Fruit fly (Drosophila melanogaster): ENCODE measurements around the gene AP-2sigma.

The AP-2sigma gene

DNA sequence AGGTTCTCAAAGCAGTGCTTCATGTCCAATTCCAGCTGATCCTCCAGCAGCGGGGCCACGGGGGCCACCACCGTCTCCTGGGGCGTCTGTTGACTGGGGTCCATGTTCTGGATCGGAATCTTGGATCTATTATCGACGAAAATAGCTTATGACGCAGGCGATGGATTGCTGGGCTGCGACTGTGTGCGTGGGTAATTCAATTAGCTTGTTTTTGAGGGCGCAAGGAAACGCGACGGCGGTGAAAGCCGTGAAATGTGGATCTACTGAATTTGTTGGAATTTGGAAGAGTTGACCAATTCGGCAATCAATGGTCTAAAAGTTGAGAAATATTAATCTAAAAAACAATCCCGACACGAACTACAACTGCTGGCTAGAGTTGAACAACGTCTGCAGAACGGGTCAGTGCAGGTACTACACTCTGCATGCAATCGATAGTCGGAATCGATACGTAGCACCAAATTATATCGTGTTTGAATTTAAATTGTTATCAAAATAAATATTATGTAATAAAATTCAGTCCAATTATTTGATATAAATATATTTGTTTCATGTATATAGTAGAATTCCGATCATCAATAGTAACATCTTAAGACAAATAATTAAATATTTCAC, 3.7 kb upstream of the AP-2sigma start, which contains the start of gene CG3308 (continued):
- TF ChIP-seq emc (GFP tag; optimal IDR thresholded peaks at IDR 0.05) (no peak), CG12769 (tag; optimal IDR thresholded peaks at IDR 0.05) (peak; percentile 15), ham (GFP tag; IDR thresholded peaks at IDR 0.05) (no peak), CG7271 (tag; optimal IDR thresholded peaks at IDR 0.05) (no peak), schlank (tag; optimal IDR thresholded peaks at IDR 0.05) (no peak), CG9727 (GFP tag; optimal IDR thresholded peaks at IDR 0.05) (no peak), CG7839 (tag; optimal IDR thresholded peaks at IDR 0.05) (peak; percentile 30), vfl (GFP tag; optimal IDR thresholded peaks at IDR 0.05) (peak; percentile 67), CG12104 (GFP tag; optimal IDR thresholded peaks at IDR 0.05) (no peak), ato (GFP tag; IDR thresholded peaks at IDR 0.05; ENCODE audit: partially characterized antibody) (peak; percentile 69; the same call in 1 of the 2 replicates), CG1602 (GFP tag; optimal IDR thresholded peaks at IDR 0.05) (peak; percentile 25), lab (GFP tag; optimal IDR thresholded peaks at IDR 0.05) (peak; percentile 67), CG9876 (GFP tag; optimal IDR thresholded peaks at IDR 0.05) (peak; percentile 20), klu (GFP tag; IDR thresholded peaks at IDR 0.05) (no peak), CG11560 (tag; IDR thresholded peaks at IDR 0.05) (no peak), CG7786 (GFP tag; optimal IDR thresholded peaks at IDR 0.05) (peak; percentile 2), CG14441 (GFP tag; IDR thresholded peaks at IDR 0.05) (no peak), corto (GFP tag; optimal IDR thresholded peaks at IDR 0.05) (no peak), CrebB (tag; optimal IDR thresholded peaks at IDR 0.05) (peak; percentile 7), CG9437 (GFP tag; optimal IDR thresholded peaks at IDR 0.05) (no peak), CG4854 (GFP tag; optimal IDR thresholded peaks at IDR 0.05) (peak; percentile 28), Vsx1 (GFP tag; optimal IDR thresholded peaks at IDR 0.05) (peak; percentile 62), CG5245 (GFP tag; optimal IDR thresholded peaks at IDR 0.05) (peak; percentile 47), nerfin-2 (GFP tag; IDR thresholded peaks at IDR 0.05; ENCODE audit: partially characterized antibody) (peak; percentile 74), ems (GFP tag; optimal IDR thresholded peaks at IDR 0.05) (peak; percentile 67), ssp (GFP tag; IDR thresholded peaks at IDR 0.05) (0 out of 2 replicates have a peak, but pooled peaks have one; percentile 14), CG17829 (tag; optimal IDR thresholded peaks at IDR 0.05) (peak; percentile 54), Gug (GFP tag; IDR thresholded peaks at IDR 0.05) (peak; percentile 40; the same call in 1 of the 4 replicates), cato (GFP tag; optimal IDR thresholded peaks at IDR 0.05; ENCODE audit: borderline replicate concordance) (no peak), knrl (GFP tag; IDR thresholded peaks at IDR 0.05; ENCODE audit: partially characterized antibody) (peak; percentile 82), Antp (GFP tag; optimal IDR thresholded peaks at IDR 0.05) (no peak), CG7928 (GFP tag; optimal IDR thresholded peaks at IDR 0.05) (peak; percentile 28), slou (GFP tag; optimal IDR thresholded peaks at IDR 0.05) (no peak), Nf-YB (GFP tag; optimal IDR thresholded peaks at IDR 0.05) (no peak), Mad (GFP tag; optimal IDR thresholded peaks at IDR 0.05) (peak; percentile 1), crc (GFP tag; optimal IDR thresholded peaks at IDR 0.05) (no peak), CG12942 (GFP tag; optimal IDR thresholded peaks at IDR 0.05) (peak; percentile 15), CG7357 (GFP tag; IDR thresholded peaks at IDR 0.05) (no peak), cg (GFP tag; optimal IDR thresholded peaks at IDR 0.05) (peak; percentile 57), so (GFP tag; IDR thresholded peaks at IDR 0.05) (no peak), CG13287 (GFP tag; IDR thresholded peaks at IDR 0.05; ENCODE audit: partially characterized antibody) (peak; percentile 87), CG18599 (GFP tag; optimal IDR thresholded peaks at IDR 0.05) (peak; percentile 33), Ada2b (GFP tag; IDR thresholded peaks at IDR 0.05) (no peak), CG3281 (GFP tag; optimal IDR thresholded peaks at IDR 0.05) (peak; percentile 14), Max (GFP tag; optimal IDR thresholded peaks at IDR 0.05) (peak; percentile 55), nom (GFP tag; optimal IDR thresholded peaks at IDR 0.05) (peak; percentile 44), HHEX (GFP tag; optimal IDR thresholded peaks at IDR 0.05) (no peak), Med (GFP tag) (peak; percentile 88), ken (GFP tag; IDR thresholded peaks at IDR 0.05) (no peak), mam (GFP tag; optimal IDR thresholded peaks at IDR 0.05) (peak; percentile 64)
